Fruit fly (Drosophila melanogaster): Measurements from ENCODE around the gene Vps36.

Gene Vps36

dm6 chr3L:13486041-13486859, 26.7 kb downstream of the Vps36 start, which contains the start of the genes Abp1 and Tgi (continued):
- TF ChIP-seq CG7556 (GFP tag; optimal IDR thresholded peaks at IDR 0.05) (no peak), salm (tag; optimal IDR thresholded peaks at IDR 0.05) (no peak), dimm (GFP tag; IDR thresholded peaks at IDR 0.05) (no peak), cas (GFP tag; IDR thresholded peaks at IDR 0.05) (no peak), tgo (GFP tag; IDR thresholded peaks at IDR 0.05) (no peak), CG13296 (GFP tag; optimal IDR thresholded peaks at IDR 0.05) (no peak), crp (GFP tag; optimal IDR thresholded peaks at IDR 0.05) (no peak), CG4707 (GFP tag; optimal IDR thresholded peaks at IDR 0.05) (no peak), Poxn (GFP tag; IDR thresholded peaks at IDR 0.05) (no peak), CG14860 (GFP tag; IDR thresholded peaks at IDR 0.05; ENCODE audit: partially characterized antibody) (peak; percentile 60), pnt (GFP tag; optimal IDR thresholded peaks at IDR 0.05) (no peak), CG2202 (tag; optimal IDR thresholded peaks at IDR 0.05) (no peak), Trl (optimal IDR thresholded peaks at IDR 0.05) (no peak), Trl (GFP tag; optimal IDR thresholded peaks at IDR 0.05) (no peak), Eip74EF (GFP tag; optimal IDR thresholded peaks at IDR 0.05) (no peak), pzg (GFP tag; optimal IDR thresholded peaks at IDR 0.05) (peak; percentile 88), so (GFP tag; IDR thresholded peaks at IDR 0.05) (no peak), CG12071 (GFP tag; optimal IDR thresholded peaks at IDR 0.05) (no peak), CG14710 (tag; optimal IDR thresholded peaks at IDR 0.05) (peak; percentile 82), vfl (GFP tag; optimal IDR thresholded peaks at IDR 0.05) (no peak), Sox102F (GFP tag; optimal IDR thresholded peaks at IDR 0.05) (no peak), CG6272 (GFP tag; IDR thresholded peaks at IDR 0.05) (0 out of 2 replicates have a peak, but pooled peaks have one; percentile 12), Mad (GFP tag; optimal IDR thresholded peaks at IDR 0.05) (no peak), CG17912 (GFP tag; optimal IDR thresholded peaks at IDR 0.05) (no peak), CG4854 (GFP tag; optimal IDR thresholded peaks at IDR 0.05) (no peak), kah (GFP tag; optimal IDR thresholded peaks at IDR 0.05) (no peak), BtbVII (GFP tag; optimal IDR thresholded peaks at IDR 0.05) (no peak), Awh (GFP tag; IDR thresholded peaks at IDR 0.05) (no peak), CG16779 (GFP tag; IDR thresholded peaks at IDR 0.05) (no peak), crol (GFP tag; IDR thresholded peaks at IDR 0.05) (no peak), Med (GFP tag) (peak; percentile 92), Fer3 (tag; optimal IDR thresholded peaks at IDR 0.05) (no peak), gcm2 (GFP tag; optimal IDR thresholded peaks at IDR 0.05) (no peak), unc-4 (GFP tag; IDR thresholded peaks at IDR 0.05; ENCODE audit: partially characterized antibody) (peak; percentile 73), ind (GFP tag; optimal IDR thresholded peaks at IDR 0.05) (peak; percentile 33), Adf1 (GFP tag; IDR thresholded peaks at IDR 0.05) (no peak), Blimp-1 (GFP tag; optimal IDR thresholded peaks at IDR 0.05) (no peak), CG6854 (GFP tag; optimal IDR thresholded peaks at IDR 0.05) (no peak), Meics (GFP tag; optimal IDR thresholded peaks at IDR 0.05) (no peak), ci (GFP tag; IDR thresholded peaks at IDR 0.05) (0 out of 3 replicates have a peak, but pooled peaks have one; percentile 42), C15 (GFP tag; IDR thresholded peaks at IDR 0.05) (no peak), CG11456 (GFP tag; IDR thresholded peaks at IDR 0.05) (peak; percentile 77), knrl (GFP tag; IDR thresholded peaks at IDR 0.05; ENCODE audit: partially characterized antibody) (peak; percentile 79), nerfin-1 (tag; optimal IDR thresholded peaks at IDR 0.05) (no peak), CG10321 (GFP tag; IDR thresholded peaks at IDR 0.05) (no peak), CG32772 (GFP tag; IDR thresholded peaks at IDR 0.05) (no peak), CG4404 (GFP tag; IDR thresholded peaks at IDR 0.05) (no peak), B-H2 (GFP tag; optimal IDR thresholded peaks at IDR 0.05) (peak; percentile 72), CG10654 (GFP tag; optimal IDR thresholded peaks at IDR 0.05) (peak; percentile 2), CG31365 (tag; optimal IDR thresholded peaks at IDR 0.05) (no peak)

Data from whole organism, embryonic.